Comparison of ENCODE assay signal across 1 fruit fly cellular context in genomic region chr3L:4239442-4240322, dm6.
TF ChIP-seq lines count a peak whose summit lies in the region.

Gene Sqor (plus strand): TSS chr3L:4240173.

TF ChIP-seq in whole organism, embryonic, 481 proteins besides CTCF, POLR2A, EP300 and RAD21 (continued from another document and continues in another):
- TF ChIP-seq h (optimal IDR thresholded peaks at IDR 0.05; lab: Kevin White, UChicago) (no peak), CG12942 (GFP tag; optimal IDR thresholded peaks at IDR 0.05; lab: Kevin White, UChicago) (peak; percentile 49), CG7786 (GFP tag; optimal IDR thresholded peaks at IDR 0.05; lab: Kevin White, UChicago) (peak; percentile 89), Med (GFP tag; lab: Kevin White, UChicago) (peak; percentile 98), E2f2 (GFP tag; IDR thresholded peaks at IDR 0.05; lab: Robert Waterston, UW) (peak; percentile 59), Nf-YB (GFP tag; optimal IDR thresholded peaks at IDR 0.05; lab: Kevin White, UChicago) (peak; percentile 68), Rfx (GFP tag; IDR thresholded peaks at IDR 0.05; lab: Robert Waterston, UW) (peak; percentile 85), CkIIα-i1 (GFP tag; IDR thresholded peaks at IDR 0.05; lab: Robert Waterston, UW) (no peak; the same call in 1 of the 2 replicates), TFAM (GFP tag; optimal IDR thresholded peaks at IDR 0.05; lab: Kevin White, UChicago) (no peak), sim (GFP tag; IDR thresholded peaks at IDR 0.05; lab: Robert Waterston, UW) (0 out of 2 replicates have a peak, but pooled peaks have one; percentile 26), kni (GFP tag; optimal IDR thresholded peaks at IDR 0.05; lab: Kevin White, UChicago) (no peak), CG12769 (tag; optimal IDR thresholded peaks at IDR 0.05; lab: Kevin White, UChicago) (peak; percentile 90), CG10979 (tag; optimal IDR thresholded peaks at IDR 0.05; lab: Kevin White, UChicago) (peak; percentile 33), gce (GFP tag; IDR thresholded peaks at IDR 0.05; lab: Robert Waterston, UW) (peak; percentile 55; the same call in 1 of the 3 replicates), tup (GFP tag; optimal IDR thresholded peaks at IDR 0.05; lab: Kevin White, UChicago) (peak; percentile 76), CG7745 (tag; optimal IDR thresholded peaks at IDR 0.05; lab: Kevin White, UChicago) (no peak), CG3847 (GFP tag; IDR thresholded peaks at IDR 0.05; lab: Robert Waterston, UW) (peak; percentile 82), CG15269 (tag; optimal IDR thresholded peaks at IDR 0.05; lab: Kevin White, UChicago) (peak; percentile 92), ash1 (GFP tag; optimal IDR thresholded peaks at IDR 0.05; lab: Kevin White, UChicago) (peak; percentile 57), ci (GFP tag; IDR thresholded peaks at IDR 0.05; lab: Robert Waterston, UW) (peak; percentile 80), CG10543 (GFP tag; optimal IDR thresholded peaks at IDR 0.05; lab: Kevin White, UChicago) (peak; percentile 92), YL-1 (GFP tag; optimal IDR thresholded peaks at IDR 0.05; lab: Kevin White, UChicago) (peak; percentile 71), HLH4C (GFP tag; IDR thresholded peaks at IDR 0.05; lab: Robert Waterston, UW; ENCODE audit: partially characterized antibody) (peak; percentile 16; the same call in 1 of the 3 replicates), bab2 (GFP tag; optimal IDR thresholded peaks at IDR 0.05; lab: Kevin White, UChicago) (peak; percentile 71), Drgx (GFP tag; IDR thresholded peaks at IDR 0.05; lab: Robert Waterston, UW) (peak; percentile 92), Elba2 (GFP tag; optimal IDR thresholded peaks at IDR 0.05; lab: Kevin White, UChicago) (no peak), dmrt11E (tag; optimal IDR thresholded peaks at IDR 0.05; lab: Kevin White, UChicago) (no peak), CG8944 (GFP tag; optimal IDR thresholded peaks at IDR 0.05; lab: Kevin White, UChicago) (peak; percentile 81), CG4820 (GFP tag; optimal IDR thresholded peaks at IDR 0.05; lab: Kevin White, UChicago) (peak; percentile 48), fd64A (GFP tag; optimal IDR thresholded peaks at IDR 0.05; lab: Kevin White, UChicago) (no peak), CG3726 (GFP tag; IDR thresholded peaks at IDR 0.05; lab: Robert Waterston, UW) (peak; percentile 76; the same call in 2 of the 3 replicates), CG7357 (GFP tag; IDR thresholded peaks at IDR 0.05; lab: Robert Waterston, UW) (peak; percentile 75), gt (GFP tag; IDR thresholded peaks at IDR 0.05; lab: Robert Waterston, UW) (no peak), schlank (tag; optimal IDR thresholded peaks at IDR 0.05; lab: Kevin White, UChicago) (peak; percentile 76), CG16813 (GFP tag; IDR thresholded peaks at IDR 0.05; lab: Robert Waterston, UW; ENCODE audit: partially characterized antibody) (no peak), dati (GFP tag; IDR thresholded peaks at IDR 0.05; lab: Robert Waterston, UW) (0 out of 2 replicates have a peak, but pooled peaks have one; percentile 1), CG3995 (GFP tag; optimal IDR thresholded peaks at IDR 0.05; lab: Kevin White, UChicago) (peak; percentile 63), Dbx (GFP tag; IDR thresholded peaks at IDR 0.05; lab: Robert Waterston, UW) (peak; percentile 73), CG15011 (GFP tag; optimal IDR thresholded peaks at IDR 0.05; lab: Kevin White, UChicago) (peak; percentile 85), al (GFP tag; IDR thresholded peaks at IDR 0.05; lab: Robert Waterston, UW) (peak; percentile 83), CG15514 (GFP tag; optimal IDR thresholded peaks at IDR 0.05; lab: Kevin White, UChicago) (peak; percentile 74), CHES-1-like (GFP tag; optimal IDR thresholded peaks at IDR 0.05; lab: Kevin White, UChicago) (peak; percentile 85), BEAF-32 (GFP tag; optimal IDR thresholded peaks at IDR 0.05; lab: Kevin White, UChicago) (no peak), CrebB (tag; optimal IDR thresholded peaks at IDR 0.05; lab: Kevin White, UChicago) (peak; percentile 73), ro (GFP tag; IDR thresholded peaks at IDR 0.05; lab: Robert Waterston, UW) (peak; percentile 43; the same call in 1 of the 2 replicates), gfzf (GFP tag; optimal IDR thresholded peaks at IDR 0.05; lab: Kevin White, UChicago) (peak; percentile 31), CG5245 (GFP tag; optimal IDR thresholded peaks at IDR 0.05; lab: Kevin White, UChicago) (peak; percentile 57), gcm2 (GFP tag; optimal IDR thresholded peaks at IDR 0.05; lab: Kevin White, UChicago) (peak; percentile 65), Dref (GFP tag; IDR thresholded peaks at IDR 0.05; lab: Robert Waterston, UW) (no peak; the same call in 1 of the 2 replicates), CG13775 (GFP tag; optimal IDR thresholded peaks at IDR 0.05; lab: Kevin White, UChicago) (peak; percentile 81), ERR (GFP tag; optimal IDR thresholded peaks at IDR 0.05; lab: Kevin White, UChicago) (peak; percentile 85), sqz (GFP tag; optimal IDR thresholded peaks at IDR 0.05; lab: Kevin White, UChicago) (peak; percentile 74), Doc3 (GFP tag; IDR thresholded peaks at IDR 0.05; lab: Robert Waterston, UW; ENCODE audit: partially characterized antibody) (no peak), Dp (GFP tag; optimal IDR thresholded peaks at IDR 0.05; lab: Kevin White, UChicago) (peak; percentile 23), CG10209 (GFP tag; optimal IDR thresholded peaks at IDR 0.05; lab: Kevin White, UChicago) (peak; percentile 89), CG15073 (GFP tag; optimal IDR thresholded peaks at IDR 0.05; lab: Kevin White, UChicago) (peak; percentile 49), CG8281 (tag; optimal IDR thresholded peaks at IDR 0.05; lab: Kevin White, UChicago) (peak; percentile 78), shn (GFP tag; optimal IDR thresholded peaks at IDR 0.05; lab: Kevin White, UChicago) (peak; percentile 91), nmo (GFP tag; optimal IDR thresholded peaks at IDR 0.05; lab: Kevin White, UChicago) (peak; percentile 86), Atf6 (GFP tag; IDR thresholded peaks at IDR 0.05; lab: Robert Waterston, UW) (peak; percentile 82), CG10959 (GFP tag; IDR thresholded peaks at IDR 0.05; lab: Robert Waterston, UW) (no peak), Lim3 (GFP tag; IDR thresholded peaks at IDR 0.05; lab: Robert Waterston, UW) (peak; percentile 38; the same call in 1 of the 2 replicates), nerfin-1 (tag; optimal IDR thresholded peaks at IDR 0.05; lab: Kevin White, UChicago) (peak; percentile 44), CG6765 (GFP tag; optimal IDR thresholded peaks at IDR 0.05; lab: Kevin White, UChicago) (peak; percentile 86), CG2116 (GFP tag; optimal IDR thresholded peaks at IDR 0.05; lab: Kevin White, UChicago) (peak; percentile 54), CG16815 (GFP tag; optimal IDR thresholded peaks at IDR 0.05; lab: Kevin White, UChicago) (peak; percentile 77), CG14667 (GFP tag; IDR thresholded peaks at IDR 0.05; lab: Robert Waterston, UW) (peak; percentile 63), disco-r (GFP tag; optimal IDR thresholded peaks at IDR 0.05; lab: Kevin White, UChicago) (peak; percentile 85), zen2 (GFP tag; IDR thresholded peaks at IDR 0.05; lab: Robert Waterston, UW; ENCODE audit: partially characterized antibody) (no peak), CG4328 (GFP tag; optimal IDR thresholded peaks at IDR 0.05; lab: Kevin White, UChicago) (peak; percentile 72), CG14014 (GFP tag; IDR thresholded peaks at IDR 0.05; lab: Robert Waterston, UW) (peak; percentile 80), Bgb (GFP tag; IDR thresholded peaks at IDR 0.05; lab: Robert Waterston, UW; ENCODE audit: partially characterized antibody) (peak; percentile 36; the same call in 1 of the 2 replicates), CG31441 (GFP tag; IDR thresholded peaks at IDR 0.05; lab: Robert Waterston, UW) (peak; percentile 76), grn (GFP tag; optimal IDR thresholded peaks at IDR 0.05; lab: Kevin White, UChicago) (peak; percentile 8), esg (GFP tag; conservative IDR thresholded peaks at IDR 0.05; lab: Robert Waterston, UW) (peak; percentile 77), CG12391 (tag; optimal IDR thresholded peaks at IDR 0.05; lab: Kevin White, UChicago) (peak; percentile 84), CG17361 (GFP tag; IDR thresholded peaks at IDR 0.05; lab: Robert Waterston, UW) (peak; percentile 95), CG17359 (tag; optimal IDR thresholded peaks at IDR 0.05; lab: Kevin White, UChicago) (peak; percentile 86), Blimp-1 (GFP tag; optimal IDR thresholded peaks at IDR 0.05; lab: Kevin White, UChicago) (peak; percentile 62), Gug (GFP tag; IDR thresholded peaks at IDR 0.05; lab: Robert Waterston, UW) (peak; percentile 73; the same call in 3 of the 4 replicates), CG11456 (GFP tag; IDR thresholded peaks at IDR 0.05; lab: Robert Waterston, UW) (peak; percentile 87), Tbp (GFP tag; optimal IDR thresholded peaks at IDR 0.05; lab: Kevin White, UChicago) (no peak), B-H2 (GFP tag; optimal IDR thresholded peaks at IDR 0.05; lab: Kevin White, UChicago) (peak; percentile 78), CG1832 (GFP tag; optimal IDR thresholded peaks at IDR 0.05; lab: Kevin White, UChicago) (no peak), CG18619 (GFP tag; optimal IDR thresholded peaks at IDR 0.05; lab: Kevin White, UChicago) (peak; percentile 91), vvl (GFP tag; IDR thresholded peaks at IDR 0.05; lab: Robert Waterston, UW) (peak; percentile 81), sens-2 (GFP tag; IDR thresholded peaks at IDR 0.05; lab: Robert Waterston, UW) (peak; percentile 37; the same call in 1 of the 2 replicates), CG11560 (tag; IDR thresholded peaks at IDR 0.05; lab: Robert Waterston, UW) (0 out of 3 replicates have a peak, but pooled peaks have one; percentile 53), CG11723 (GFP tag; optimal IDR thresholded peaks at IDR 0.05; lab: Kevin White, UChicago) (peak; percentile 82), Hr39 (optimal IDR thresholded peaks at IDR 0.05; lab: Kevin White, UChicago) (no peak), HLHmδ (GFP tag; optimal IDR thresholded peaks at IDR 0.05; lab: Kevin White, UChicago) (no peak), stwl (tag; optimal IDR thresholded peaks at IDR 0.05; lab: Kevin White, UChicago) (peak; percentile 19), CG17568 (GFP tag; optimal IDR thresholded peaks at IDR 0.05; lab: Kevin White, UChicago) (peak; percentile 16), Adf1 (GFP tag; IDR thresholded peaks at IDR 0.05; lab: Robert Waterston, UW) (peak; percentile 23), Gsc (GFP tag; IDR thresholded peaks at IDR 0.05; lab: Robert Waterston, UW) (no peak), CG12299 (tag; optimal IDR thresholded peaks at IDR 0.05; lab: Kevin White, UChicago) (peak; percentile 83), so (GFP tag; IDR thresholded peaks at IDR 0.05; lab: Robert Waterston, UW) (peak; percentile 85), CG9609 (GFP tag; optimal IDR thresholded peaks at IDR 0.05; lab: Kevin White, UChicago) (peak; percentile 89), bsh (GFP tag; optimal IDR thresholded peaks at IDR 0.05; lab: Kevin White, UChicago) (peak; percentile 66 to 93), Chrac-16 (GFP tag; optimal IDR thresholded peaks at IDR 0.05; lab: Kevin White, UChicago) (peak; percentile 68), CG9215 (GFP tag; IDR thresholded peaks at IDR 0.05; lab: Robert Waterston, UW) (peak; percentile 65), CG6175 (GFP tag; IDR thresholded peaks at IDR 0.05; lab: Robert Waterston, UW) (peak; percentile 69; the same call in 2 of the 3 replicates), Awh (GFP tag; IDR thresholded peaks at IDR 0.05; lab: Robert Waterston, UW) (peak; percentile 64; the same call in 1 of the 2 replicates), Dip2 (GFP tag; IDR thresholded peaks at IDR 0.05; lab: Robert Waterston, UW) (peak; percentile 35; the same call in 1 of the 2 replicates), Usf (GFP tag; optimal IDR thresholded peaks at IDR 0.05; lab: Kevin White, UChicago) (peak; percentile 71), Aef1 (GFP tag; IDR thresholded peaks at IDR 0.05; lab: Robert Waterston, UW) (peak; percentile 81), onecut (GFP tag; IDR thresholded peaks at IDR 0.05; lab: Robert Waterston, UW) (peak; percentile 58), CG8478 (optimal IDR thresholded peaks at IDR 0.05; lab: Kevin White, UChicago) (no peak), inv (GFP tag; IDR thresholded peaks at IDR 0.05; lab: Robert Waterston, UW; ENCODE audit: partially characterized antibody) (no peak), Ada2b (GFP tag; IDR thresholded peaks at IDR 0.05; lab: Robert Waterston, UW) (peak; percentile 81), stc (GFP tag; IDR thresholded peaks at IDR 0.05; lab: Robert Waterston, UW) (peak; percentile 72), chinmo (GFP tag; IDR thresholded peaks at IDR 0.05; lab: Robert Waterston, UW; ENCODE audit: partially characterized antibody) (peak; percentile 61; the same call in 2 of the 4 replicates), HmgD (GFP tag; optimal IDR thresholded peaks at IDR 0.05; lab: Kevin White, UChicago) (peak; percentile 82), pnt (GFP tag; optimal IDR thresholded peaks at IDR 0.05; lab: Kevin White, UChicago) (peak; percentile 82), Hand (GFP tag; optimal IDR thresholded peaks at IDR 0.05; lab: Kevin White, UChicago) (peak; percentile 75), CG2889 (GFP tag; IDR thresholded peaks at IDR 0.05; lab: Robert Waterston, UW) (peak; percentile 58; the same call in 2 of the 3 replicates), CG10274 (GFP tag; optimal IDR thresholded peaks at IDR 0.05; lab: Kevin White, UChicago) (peak; percentile 77), CG17912 (GFP tag; optimal IDR thresholded peaks at IDR 0.05; lab: Kevin White, UChicago) (peak; percentile 66), Atf3 (GFP tag; optimal IDR thresholded peaks at IDR 0.05; lab: Kevin White, UChicago) (peak; percentile 93), CG14860 (GFP tag; IDR thresholded peaks at IDR 0.05; lab: Robert Waterston, UW; ENCODE audit: partially characterized antibody) (no peak), pan (optimal IDR thresholded peaks at IDR 0.05; lab: Kevin White, UChicago) (no peak), pan (GFP tag; optimal IDR thresholded peaks at IDR 0.05 in 1 of 2, IDR thresholded peaks at IDR 0.05 in 1 of 2) (peak in 1 of 2 experiments; percentile 82), CG11695 (GFP tag; IDR thresholded peaks at IDR 0.05; lab: Robert Waterston, UW) (peak; percentile 85), wdn (GFP tag; IDR thresholded peaks at IDR 0.05; lab: Robert Waterston, UW) (peak; percentile 70), CG6254 (GFP tag; optimal IDR thresholded peaks at IDR 0.05; lab: Kevin White, UChicago) (no peak), maf-S (GFP tag; optimal IDR thresholded peaks at IDR 0.05; lab: Kevin White, UChicago) (peak; percentile 90), Ptx1 (GFP tag; IDR thresholded peaks at IDR 0.05; lab: Robert Waterston, UW) (peak; percentile 75), luna (GFP tag; optimal IDR thresholded peaks at IDR 0.05; lab: Kevin White, UChicago) (peak; percentile 72)
